Fruit fly (Drosophila melanogaster) ovary, adult (tissue): ENCODE data around the gene colt.

ENCODE experiments used
- CG17801 ChIP-seq: fragments of 200-800 bp; optimal IDR thresholded peaks from 2 replicates; lab custom pipeline; 2019; ENCODE audit warnings: missing biosample characterization, mild to moderate bottlenecking, missing genetic modification characterization, moderate library complexity; ENCODE audit not compliant: partially characterized antibody

Gene colt

dm6 chr2L:2769476-2770185, at the start of gene colt, which contains the start of gene HINT1:
Gene colt, minus strand, starts transcription at chr2L:2770069.
Gene HINT1, plus strand, starts transcription at chr2L:2770135.
- TF ChIP-seq CG17801 (GFP tag; lab: Kevin White, UChicago) = peak; percentile 55

dm6 chr2L:2815673-2816072, 45.8 kb upstream of the colt start, which contains the start of gene G6P:
Gene G6P, minus strand, starts transcription at chr2L:2815760.
- no peak for TF ChIP-seq CG17801 (GFP tag; lab: Kevin White, UChicago)

- TF ChIP-seq CG17801 (GFP tag; lab: Kevin White, UChicago) = no peak
These were observed 42.3 kb upstream of the colt start, which contains the start of gene CG2964 for dm6 chr2L:2812137-2812536. Gene CG2964, plus strand, starts transcription at chr2L:2812437.

dm6 chr2L:2810831-2811230, 41.0 kb upstream of the colt start:
- TF ChIP-seq CG17801 (GFP tag; lab: Kevin White, UChicago) = no peak

- TF ChIP-seq CG17801 (GFP tag; lab: Kevin White, UChicago) = no peak
These were observed 38.3 kb upstream of the colt start for dm6 chr2L:2808038-2808699.

dm6 chr2L:2807597-2807996, 37.7 kb upstream of the colt start:
- TF ChIP-seq CG17801 (GFP tag; lab: Kevin White, UChicago) = no peak

- TF ChIP-seq CG17801 (GFP tag; lab: Kevin White, UChicago) = no peak
These were observed 36.4 kb upstream of the colt start for dm6 chr2L:2806190-2806763.

dm6 chr2L:2804634-2805311, 34.9 kb upstream of the colt start, which contains the start of gene daw:
Gene daw, plus strand, starts transcription at chr2L:2805261.
- no peak for TF ChIP-seq CG17801 (GFP tag; lab: Kevin White, UChicago)

- TF ChIP-seq CG17801 (GFP tag; lab: Kevin White, UChicago) = no peak
These were observed 32.7 kb upstream of the colt start for dm6 chr2L:2802527-2802926.

- no peak for TF ChIP-seq CG17801 (GFP tag; lab: Kevin White, UChicago)
These were observed 31.3 kb upstream of the colt start for dm6 chr2L:2800956-2801776.

- no peak for TF ChIP-seq CG17801 (GFP tag; lab: Kevin White, UChicago)
These were observed 30.1 kb upstream of the colt start, which contains the start of gene Syt1 for dm6 chr2L:2799909-2800478. Gene Syt1, minus strand, starts transcription at chr2L:2799979.

- no peak for TF ChIP-seq CG17801 (GFP tag; lab: Kevin White, UChicago)
These were observed 27.3 kb upstream of the colt start for dm6 chr2L:2797186-2797585.

dm6 chr2L:2782790-2783189, 12.9 kb upstream of the colt start:
- no peak for TF ChIP-seq CG17801 (GFP tag; lab: Kevin White, UChicago)

- TF ChIP-seq CG17801 (GFP tag; lab: Kevin White, UChicago) = no peak
These were observed 1.8 kb upstream of the colt start, which contains the start of gene CG15399 for dm6 chr2L:2771676-2772075. Gene CG15399, minus strand, starts transcription at chr2L:2771776.
